Worm (Caenorhabditis elegans): ENCODE measurements around the gene F11E6.9.

DNA sequence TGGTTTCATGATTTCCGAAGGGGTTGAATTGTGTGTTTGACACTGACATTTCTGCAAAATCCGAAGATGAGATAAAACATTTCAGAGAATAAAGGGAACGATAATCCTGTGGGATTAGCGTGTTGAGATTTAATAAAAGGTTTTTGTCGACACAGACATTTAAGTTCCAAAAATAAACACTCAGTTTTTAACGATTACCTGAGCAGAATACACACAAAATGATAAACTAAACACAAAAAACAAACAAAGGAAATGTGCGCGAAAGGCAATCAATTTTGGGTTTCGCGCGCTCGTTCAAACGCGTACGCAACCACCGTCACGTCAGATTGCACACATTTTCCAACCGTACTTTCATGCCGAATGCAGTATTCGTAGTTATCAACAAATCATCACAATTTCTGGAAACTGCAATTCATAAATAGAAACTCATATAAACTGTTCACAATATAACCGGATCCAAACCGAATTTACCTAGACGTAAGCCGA, 13.9 kb downstream of the F11E6.9 start, which contains the start of gene rif-1.1:
- TF ChIP-seq cog-1 (tag; optimal IDR thresholded peaks at IDR 0.05) (no peak), med-1 (GFP tag; optimal IDR thresholded peaks at IDR 0.05; ENCODE audit: insufficient read depth) (no peak), flt-1 (GFP tag; IDR thresholded peaks at IDR 0.05) (no peak), tab-1 (GFP tag; IDR thresholded peaks at IDR 0.05) (no peak), T22C8.4 (GFP tag; IDR thresholded peaks at IDR 0.05) (no peak), klf-2 (GFP tag; conservative IDR thresholded peaks at IDR 0.05) (no peak), ztf-29 (GFP tag; IDR thresholded peaks at IDR 0.05) (no peak), ztf-23 (GFP tag; IDR thresholded peaks at IDR 0.05) (no peak)

Measured in whole organism, midembryonic.